Worm (Caenorhabditis elegans) whole organism, young adult: Measurements from ENCODE around the gene Y7A5A.2.

Source experiments
- B0261.1 ChIP-seq: sonication (generic microtip); optimal IDR thresholded peaks from 2 replicates; lab custom pipeline; 2016; ENCODE audit warnings: mild to moderate bottlenecking, missing genetic modification characterization, moderate library complexity, missing compliant biosample characterization
- C06A6.2 ChIP-seq: fragments of 200-800 bp; sonication (Bioruptor generic); conservative IDR thresholded peaks from 2 replicates; pipeline ENCODE4 v1.3.6; 2022; ENCODE audit warnings: missing genetic modification characterization, missing compliant biosample characterization
- D2030.7 ChIP-seq: fragments of 200-800 bp; sonication (Bioruptor generic); IDR thresholded peaks from 2 replicates; pipeline ENCODE4 v1.3.6; 2022; ENCODE audit warnings: missing genetic modification reagents, missing genetic modification characterization, missing compliant biosample characterization
- F10E7.11 ChIP-seq: sonication (generic microtip); optimal IDR thresholded peaks from 2 replicates; lab custom pipeline; 2017; ENCODE audit warnings: mild to moderate bottlenecking, missing genetic modification characterization, moderate library complexity, missing compliant biosample characterization
- F22D6.2 ChIP-seq: sonication (generic microtip); optimal IDR thresholded peaks from 2 replicates; lab custom pipeline; 2016; ENCODE audit warnings: mild to moderate bottlenecking, missing genetic modification characterization, missing compliant biosample characterization
- F49E8.2 ChIP-seq: sonication (generic microtip); optimal IDR thresholded peaks from 3 replicates; lab custom pipeline; 2017; ENCODE audit warnings: missing genetic modification characterization, mild to moderate bottlenecking, missing compliant biosample characterization, antibody characterized with exemption, moderate library complexity; ENCODE audit not compliant: insufficient read depth
- F52B5.7 ChIP-seq: sonication (generic microtip); optimal IDR thresholded peaks from 2 replicates; lab custom pipeline; 2016; ENCODE audit warnings: mild to moderate bottlenecking, missing genetic modification characterization, missing compliant biosample characterization
- F55B11.4 ChIP-seq: sonication (generic microtip); optimal IDR thresholded peaks from 2 replicates; lab custom pipeline; 2016; ENCODE audit warnings: missing compliant biosample characterization, missing genetic modification characterization, borderline replicate concordance; ENCODE audit not compliant: insufficient read depth
- F57A8.1 ChIP-seq: fragments of 200-800 bp; sonication (Bioruptor generic); optimal IDR thresholded peaks from 2 replicates; lab custom pipeline; 2018; ENCODE audit warnings: mild to moderate bottlenecking, missing genetic modification characterization, moderate library complexity, missing compliant biosample characterization
- K11D2.4 ChIP-seq: fragments of 200-800 bp; sonication (Bioruptor generic); IDR thresholded peaks from 2 replicates; pipeline ENCODE4 v1.3.6; 2022; ENCODE audit warnings: missing genetic modification reagents, missing genetic modification characterization, missing compliant biosample characterization
- T26A5.8 ChIP-seq: sonication (generic microtip); optimal IDR thresholded peaks from 2 replicates; lab custom pipeline; 2016; ENCODE audit warnings: missing genetic modification characterization, missing compliant biosample characterization
- Y95B8A.8 ChIP-seq: fragments of 200-800 bp; sonication (Bioruptor generic); IDR thresholded peaks from 2 replicates; pipeline ENCODE4 v1.3.6; 2022; ENCODE audit warnings: missing genetic modification reagents, missing genetic modification characterization, missing compliant biosample characterization
- aptf-3 ChIP-seq: fragments of 200-800 bp; sonication (Bioruptor generic); IDR thresholded peaks from 2 replicates; pipeline ENCODE4 v1.3.6; 2022; ENCODE audit warnings: missing genetic modification characterization, missing compliant biosample characterization
- attf-5 ChIP-seq: fragments of 200-800 bp; sonication (Bioruptor generic); optimal IDR thresholded peaks from 2 replicates; lab custom pipeline; 2018; ENCODE audit warnings: mild to moderate bottlenecking, missing genetic modification characterization, missing compliant biosample characterization
- cebp-2 ChIP-seq: fragments of 200-800 bp; sonication (Bioruptor generic); IDR thresholded peaks from 2 replicates; pipeline ENCODE4 v1.3.6; 2022; ENCODE audit warnings: missing genetic modification characterization, missing compliant biosample characterization
- ceh-100 ChIP-seq: fragments of 200-800 bp; sonication (Bioruptor generic); IDR thresholded peaks from 2 replicates; pipeline ENCODE4 v1.3.6; 2022; ENCODE audit warnings: missing genetic modification reagents, missing genetic modification characterization, missing compliant biosample characterization
- ceh-58 ChIP-seq: fragments of 200-800 bp; sonication (Bioruptor generic); IDR thresholded peaks from 2 replicates; pipeline ENCODE4 v1.3.6; 2022; ENCODE audit warnings: missing genetic modification characterization, missing compliant biosample characterization
- chd-7 ChIP-seq: sonication (generic microtip); optimal IDR thresholded peaks from 2 replicates; lab custom pipeline; 2016; ENCODE audit warnings: mild to moderate bottlenecking, missing genetic modification characterization, moderate library complexity, missing compliant biosample characterization
- die-1 ChIP-seq: sonication (generic microtip); optimal IDR thresholded peaks from 2 replicates; lab custom pipeline; 2016; ENCODE audit warnings: missing genotype, mild to moderate bottlenecking, missing genetic modification characterization, missing compliant biosample characterization
- dox-1 ChIP-seq: fragments of 200-800 bp; sonication (Bioruptor generic); IDR thresholded peaks from 2 replicates; pipeline ENCODE4 v1.3.6; 2022; ENCODE audit warnings: missing genetic modification reagents, missing genetic modification characterization, missing compliant biosample characterization
- egl-44 ChIP-seq: fragments of 200-800 bp; sonication (Bioruptor generic); IDR thresholded peaks from 2 replicates; pipeline ENCODE4 v1.3.6; 2022; ENCODE audit warnings: missing genetic modification reagents, missing genetic modification characterization, missing compliant biosample characterization
- gei-17 ChIP-seq: fragments of 200-800 bp; sonication (Bioruptor generic); optimal IDR thresholded peaks from 2 replicates; lab custom pipeline; 2018; ENCODE audit warnings: mild to moderate bottlenecking, missing genetic modification characterization, missing compliant biosample characterization
- hlh-26 ChIP-seq: fragments of 200-800 bp; sonication (Bioruptor generic); conservative IDR thresholded peaks from 2 replicates; pipeline ENCODE4 v1.3.6; 2022; ENCODE audit warnings: missing genetic modification reagents, missing genetic modification characterization, missing compliant biosample characterization
- hrde-1 ChIP-seq: sonication (generic microtip); optimal IDR thresholded peaks from 2 replicates; lab custom pipeline; 2016; ENCODE audit warnings: missing genetic modification characterization, mild to moderate bottlenecking, missing compliant biosample characterization, moderate library complexity, missing genotype, missing genetic modification reagents, borderline replicate concordance
- let-607 ChIP-seq, 2 experiments: fragments of 200-800 bp in 1 of 2; sonication (Bioruptor generic) in 1 of 2; sonication (generic microtip) in 1 of 2; optimal IDR thresholded peaks; 2 replicates each; lab custom pipeline; 2016 to 2018; ENCODE audit warnings: mild to moderate bottlenecking in 2 of 2, missing compliant biosample characterization in 2 of 2, missing genetic modification characterization in 2 of 2, moderate library complexity in 2 of 2, missing genotype in 1 of 2
- lin-54 ChIP-seq: fragments of 200-800 bp; sonication (Bioruptor generic); optimal IDR thresholded peaks from 2 replicates; lab custom pipeline; 2018; ENCODE audit warnings: mild to moderate bottlenecking, missing genetic modification characterization, missing compliant biosample characterization
- lsl-1 ChIP-seq: fragments of 200-800 bp; sonication (Bioruptor generic); optimal IDR thresholded peaks from 2 replicates; lab custom pipeline; 2018; ENCODE audit warnings: mild to moderate bottlenecking, missing genetic modification characterization, moderate library complexity, missing compliant biosample characterization
- mcd-1 ChIP-seq: fragments of 200-800 bp; sonication (Bioruptor generic); IDR thresholded peaks from 2 replicates; pipeline ENCODE4 v1.3.6; 2022; ENCODE audit warnings: missing genetic modification reagents, missing genetic modification characterization, missing compliant biosample characterization
- mes-4 ChIP-seq: sonication (generic microtip); optimal IDR thresholded peaks from 2 replicates; lab custom pipeline; 2016; ENCODE audit warnings: missing genotype, missing genetic modification characterization, missing compliant biosample characterization
- mxl-1 ChIP-seq: sonication (generic microtip); optimal IDR thresholded peaks from 2 replicates; lab custom pipeline; 2016; ENCODE audit warnings: missing genetic modification characterization, missing compliant biosample characterization
- nfyb-1 ChIP-seq: fragments of 200-800 bp; sonication (Bioruptor generic); IDR thresholded peaks from 2 replicates; pipeline ENCODE4 v1.3.6; 2022; ENCODE audit warnings: missing genetic modification reagents, missing genetic modification characterization, missing compliant biosample characterization
- nhr-179 ChIP-seq: sonication (generic microtip); optimal IDR thresholded peaks from 2 replicates; lab custom pipeline; 2016; ENCODE audit warnings: mild to moderate bottlenecking, missing genetic modification characterization, missing compliant biosample characterization
- nhr-27 ChIP-seq: fragments of 200-800 bp; sonication (Bioruptor generic); optimal IDR thresholded peaks from 2 replicates; lab custom pipeline; 2018; ENCODE audit warnings: mild to moderate bottlenecking, missing genetic modification characterization, moderate library complexity, missing compliant biosample characterization
- nhr-80 ChIP-seq: sonication (generic microtip); optimal IDR thresholded peaks from 2 replicates; lab custom pipeline; 2016; ENCODE audit warnings: missing genetic modification characterization, missing compliant biosample characterization
- nhr-90 ChIP-seq: sonication (generic microtip); optimal IDR thresholded peaks from 2 replicates; lab custom pipeline; 2016; ENCODE audit warnings: missing genotype, mild to moderate bottlenecking, missing genetic modification characterization, missing compliant biosample characterization
- pha-4 ChIP-seq: fragments of 150-350 bp; sonication (generic microtip); optimal IDR thresholded peaks from 2 replicates; lab custom pipeline; 2014; ENCODE audit warnings: missing biosample characterization, missing genetic modification reagents, missing genetic modification characterization
- rcor-1 ChIP-seq: fragments of 200-800 bp; sonication (Bioruptor generic); IDR thresholded peaks from 2 replicates; pipeline ENCODE4 v1.3.6; 2022; ENCODE audit warnings: missing genetic modification reagents, missing genetic modification characterization, missing compliant biosample characterization
- rpc-1 ChIP-seq, 2 experiments: fragments of 150-350 bp in 1 of 2; sonication (generic microtip) in 1 of 2; optimal IDR thresholded peaks; 2 replicates each; lab custom pipeline; 2014 to 2018; ENCODE audit warnings: missing biosample characterization in 1 of 2, missing genetic modification characterization in 1 of 2, missing genetic modification reagents in 1 of 2, missing genotype in 1 of 2
- sptf-2 ChIP-seq: fragments of 200-800 bp; sonication (Bioruptor generic); optimal IDR thresholded peaks from 2 replicates; lab custom pipeline; 2018; ENCODE audit warnings: mild to moderate bottlenecking, missing genetic modification characterization, missing compliant biosample characterization
- tbp1 ChIP-seq: fragments of 200-800 bp; sonication (Bioruptor generic); optimal IDR thresholded peaks from 2 replicates; lab custom pipeline; 2018; ENCODE audit warnings: mild to moderate bottlenecking, missing genetic modification characterization, missing compliant biosample characterization
- unc-130 ChIP-seq: sonication (generic microtip); optimal IDR thresholded peaks from 2 replicates; lab custom pipeline; 2016; ENCODE audit warnings: missing genetic modification reagents, missing genetic modification characterization, missing compliant biosample characterization
- xnd-1 ChIP-seq: sonication (generic microtip); optimal IDR thresholded peaks from 2 replicates; lab custom pipeline; 2016; ENCODE audit warnings: missing genotype, missing genetic modification reagents, missing genetic modification characterization, missing compliant biosample characterization
- zim-3 ChIP-seq: sonication (generic microtip); optimal IDR thresholded peaks from 2 replicates; lab custom pipeline; 2017; ENCODE audit warnings: mild to moderate bottlenecking, missing genetic modification characterization, moderate library complexity, missing compliant biosample characterization
- ztf-22 ChIP-seq: fragments of 200-800 bp; sonication (Bioruptor generic); optimal IDR thresholded peaks from 2 replicates; lab custom pipeline; 2018; ENCODE audit warnings: mild to moderate bottlenecking, missing genetic modification characterization, moderate library complexity, missing compliant biosample characterization
- ztf-26 ChIP-seq: sonication (generic microtip); optimal IDR thresholded peaks from 2 replicates; lab custom pipeline; 2017; ENCODE audit warnings: missing genetic modification characterization, missing compliant biosample characterization
- ztf-28 ChIP-seq: fragments of 200-800 bp; sonication (Bioruptor generic); IDR thresholded peaks from 2 replicates; pipeline ENCODE4 v1.3.6; 2022; ENCODE audit warnings: missing genetic modification reagents, missing genetic modification characterization, missing compliant biosample characterization
- ztf-3 ChIP-seq: fragments of 200-800 bp; sonication (Bioruptor generic); optimal IDR thresholded peaks from 2 replicates; lab custom pipeline; 2018; ENCODE audit warnings: mild to moderate bottlenecking, missing genetic modification characterization, missing compliant biosample characterization

Gene Y7A5A.2

DNA sequence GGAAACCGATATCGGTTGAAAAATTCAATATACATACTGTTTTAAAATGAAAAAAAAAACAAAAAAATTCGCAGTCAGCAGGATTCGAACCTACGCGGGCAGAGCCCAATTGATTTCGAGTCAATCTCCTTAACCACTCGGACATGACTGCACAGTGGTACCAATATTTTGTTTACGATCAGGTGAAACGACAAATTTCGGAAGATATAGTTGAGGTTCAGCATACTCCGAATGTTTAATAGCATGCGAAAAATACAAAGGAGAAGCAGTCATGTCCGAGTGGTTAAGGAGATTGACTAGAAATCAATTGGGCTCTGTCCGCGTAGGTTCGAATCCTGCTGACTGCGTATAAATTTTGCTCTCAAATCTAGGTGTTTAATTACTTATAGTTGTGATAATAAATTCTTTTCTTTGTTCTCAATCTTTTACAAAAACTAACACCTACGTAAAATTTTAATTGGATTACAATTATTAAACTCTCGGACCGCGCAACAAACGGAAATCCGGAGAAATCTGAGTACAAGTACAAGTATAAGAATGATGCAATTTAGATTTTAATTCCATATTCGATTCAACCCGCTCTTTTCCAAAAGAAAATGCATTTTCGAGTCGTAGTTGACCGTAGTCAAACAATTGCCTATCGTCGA lies 850 bp upstream of the Y7A5A.2 start, which contains the start of gene Y7A5A.13 (continued):
- TF ChIP-seq gei-17 (GFP tag; lab: Kevin White, UChicago): no peak
- TF ChIP-seq K11D2.4: 0 out of 2 replicates have a peak, but pooled peaks have one; percentile 27
- no peak for TF ChIP-seq hlh-26
- no peak for TF ChIP-seq F52B5.7 (tag; lab: Kevin White, UChicago)
- peak; percentile 41; the same call in 1 of the 2 replicates for TF ChIP-seq egl-44 (GFP tag; lab: Robert Waterston, UW)
- no peak for TF ChIP-seq T26A5.8 (tag; lab: Kevin White, UChicago)
- peak; percentile 20 for TF ChIP-seq chd-7 (tag; lab: Kevin White, UChicago)
- peak; percentile 73 for TF ChIP-seq nfyb-1 (GFP tag; lab: Robert Waterston, UW)
- no peak for TF ChIP-seq hrde-1
- TF ChIP-seq aptf-3: 0 out of 2 replicates have a peak, but pooled peaks have one; percentile 43
- no peak for TF ChIP-seq ceh-100 (GFP tag; lab: Robert Waterston, UW)
- no peak for TF ChIP-seq F49E8.2 (tag; lab: Kevin White, UChicago)
- TF ChIP-seq F57A8.1 (GFP tag; lab: Kevin White, UChicago): no peak
- no peak for TF ChIP-seq nhr-27 (tag; lab: Kevin White, UChicago)
- TF ChIP-seq D2030.7 (GFP tag; lab: Robert Waterston, UW): peak; percentile 83
- TF ChIP-seq lsl-1 (GFP tag; lab: Kevin White, UChicago): no peak
- TF ChIP-seq unc-130 (GFP tag; lab: Kevin White, UChicago): no peak
- TF ChIP-seq F22D6.2 (tag; lab: Kevin White, UChicago): no peak
- peak; percentile 64 for TF ChIP-seq dox-1 (GFP tag; lab: Robert Waterston, UW)
- no peak for TF ChIP-seq ztf-22 (GFP tag; lab: Kevin White, UChicago)
- peak; percentile 14 for TF ChIP-seq nhr-80 (tag; lab: Kevin White, UChicago)
- TF ChIP-seq F55B11.4: no peak
- no peak for TF ChIP-seq lin-54 (GFP tag; lab: Kevin White, UChicago)
- peak; percentile 54 for TF ChIP-seq rcor-1 (GFP tag; lab: Robert Waterston, UW)
- TF ChIP-seq xnd-1 (tag; lab: Kevin White, UChicago): no peak
- peak; percentile 15 for TF ChIP-seq zim-3 (tag; lab: Kevin White, UChicago)
- no peak for TF ChIP-seq cebp-2
- no peak; the same call in 1 of the 2 replicates for TF ChIP-seq C06A6.2 (GFP tag; lab: Robert Waterston, UW)
- TF ChIP-seq B0261.1 (tag; lab: Kevin White, UChicago): peak; percentile 88
- TF ChIP-seq let-607 (tag; optimal IDR thresholded peaks at IDR 0.05; lab: Kevin White, UChicago): peak in 1 of 2 experiments; percentile 52
- peak; percentile 21 for TF ChIP-seq attf-5
- TF ChIP-seq mes-4 (tag; lab: Kevin White, UChicago): no peak
- TF ChIP-seq nhr-90 (tag; lab: Kevin White, UChicago): peak; percentile 58
- peak; percentile 78 for TF ChIP-seq die-1
- TF ChIP-seq mxl-1: no peak
- no peak for TF ChIP-seq ceh-58 (GFP tag; lab: Robert Waterston, UW)
- peak; percentile 90 for TF ChIP-seq tbp1
- TF ChIP-seq sptf-2: no peak
- peak; percentile 33; the same call in 1 of the 2 replicates for TF ChIP-seq mcd-1 (GFP tag; lab: Robert Waterston, UW)
- TF ChIP-seq ztf-3 (GFP tag; lab: Kevin White, UChicago): no peak
- no peak for TF ChIP-seq pha-4 (tag; lab: Kevin White, UChicago)
- TF ChIP-seq rpc-1 (optimal IDR thresholded peaks at IDR 0.05; lab: Kevin White, UChicago): peak; percentile 82
- TF ChIP-seq rpc-1 (tag; optimal IDR thresholded peaks at IDR 0.05; lab: Kevin White, UChicago): peak; percentile 90
- no peak for TF ChIP-seq Y95B8A.8
- no peak for TF ChIP-seq F10E7.11 (tag; lab: Kevin White, UChicago)
- TF ChIP-seq nhr-179 (tag; lab: Kevin White, UChicago): no peak
- peak; percentile 32 for TF ChIP-seq ztf-26 (tag; lab: Kevin White, UChicago)
- TF ChIP-seq ztf-28: no peak
